Worm (Caenorhabditis elegans) whole organism, L4 larva: ENCODE measurements around the gene C15H11.13.

Source experiments
- F10B5.3 ChIP-seq: sonication (generic microtip); optimal IDR thresholded peaks from 2 replicates; lab custom pipeline; 2016; ENCODE audit warnings: mild to moderate bottlenecking, missing genetic modification characterization, missing compliant biosample characterization
- R02D3.7 ChIP-seq: fragments of 150-350 bp; sonication (generic microtip); optimal IDR thresholded peaks from 3 replicates; lab custom pipeline; 2014; ENCODE audit warnings: missing biosample characterization, missing genetic modification characterization
- T26A8.4 ChIP-seq: fragments of 200-800 bp; sonication (Bioruptor generic); IDR thresholded peaks from 2 replicates; pipeline ENCODE4 v1.3.6; 2022; ENCODE audit warnings: missing genetic modification characterization, missing compliant biosample characterization
- Y105C5A.15 ChIP-seq: fragments of 200-800 bp; sonication (Bioruptor generic); IDR thresholded peaks from 2 replicates; pipeline ENCODE4 v1.3.6; 2022; ENCODE audit warnings: missing genetic modification characterization, missing compliant biosample characterization
- Y48G9A.11 ChIP-seq: fragments of 200-800 bp; sonication (Bioruptor generic); IDR thresholded peaks from 2 replicates; pipeline ENCODE4 v1.3.6; 2022; ENCODE audit warnings: missing genetic modification reagents, missing genetic modification characterization, missing compliant biosample characterization
- Y75B8A.6 ChIP-seq: fragments of 200-800 bp; sonication (Bioruptor generic); IDR thresholded peaks from 2 replicates; pipeline ENCODE4 v1.3.6; 2022; ENCODE audit warnings: missing genetic modification reagents, missing genetic modification characterization, missing compliant biosample characterization
- ZK337.2 ChIP-seq: fragments of 200-800 bp; sonication (Bioruptor generic); IDR thresholded peaks from 2 replicates; pipeline ENCODE4 v1.3.6; 2022; ENCODE audit warnings: missing genetic modification reagents, missing genetic modification characterization, missing compliant biosample characterization
- ZK546.5 ChIP-seq, 2 experiments: sonication (generic microtip); optimal IDR thresholded peaks; 2 replicates each; lab custom pipeline; 2017; ENCODE audit warnings: missing biosample characterization in 2 of 2, missing genetic modification characterization in 2 of 2
- aha-1 ChIP-seq: fragments of 150-350 bp; peaks from one replicate; lab custom pipeline; 2014; ENCODE audit warnings: missing biosample characterization, missing genetic modification characterization
- ces-1 ChIP-seq: fragments of 150-350 bp; sonication (generic microtip); optimal IDR thresholded peaks from 4 replicates; lab custom pipeline; 2014; ENCODE audit warnings: missing biosample characterization, missing genetic modification reagents, missing genetic modification characterization
- cey-2 ChIP-seq: sonication (generic microtip); optimal IDR thresholded peaks from 3 replicates; lab custom pipeline; 2017; ENCODE audit warnings: missing genetic modification characterization, mild to moderate bottlenecking, missing compliant biosample characterization, antibody characterized with exemption, borderline replicate concordance; ENCODE audit not compliant: insufficient read depth
- dmd-8 ChIP-seq: fragments of 200-800 bp; sonication (Bioruptor generic); IDR thresholded peaks from 2 replicates; pipeline ENCODE4 v1.3.6; 2022; ENCODE audit warnings: missing genetic modification characterization, missing compliant biosample characterization
- duxl-1 ChIP-seq: sonication (generic microtip); optimal IDR thresholded peaks from 2 replicates; lab custom pipeline; 2016; ENCODE audit warnings: mild to moderate bottlenecking, missing genetic modification characterization, moderate library complexity, missing compliant biosample characterization; ENCODE audit not compliant: poor library complexity
- fos-1 ChIP-seq: fragments of 150-350 bp; optimal IDR thresholded peaks from 2 replicates; lab custom pipeline; 2014; ENCODE audit warnings: missing biosample characterization, missing genetic modification characterization
- hif-1 ChIP-seq, 2 experiments: sonication (generic microtip); optimal IDR thresholded peaks; 2 replicates each; lab custom pipeline; 2016 to 2017; ENCODE audit warnings: missing compliant biosample characterization in 2 of 2, missing genetic modification characterization in 2 of 2, missing genetic modification reagents in 2 of 2, missing genotype in 2 of 2, mild to moderate bottlenecking in 1 of 2
- hlh-11 ChIP-seq: fragments of 200-800 bp; sonication (Bioruptor generic); optimal IDR thresholded peaks from 2 replicates; lab custom pipeline; 2018; ENCODE audit warnings: mild to moderate bottlenecking, missing genetic modification characterization, missing compliant biosample characterization
- lim-7 ChIP-seq: fragments of 200-800 bp; sonication (Bioruptor generic); IDR thresholded peaks from 2 replicates; pipeline ENCODE4 v1.3.6; 2022; ENCODE audit warnings: missing genetic modification characterization, missing compliant biosample characterization
- lin-1 ChIP-seq: fragments of 200-800 bp; sonication (Bioruptor generic); IDR thresholded peaks from 2 replicates; pipeline ENCODE4 v1.3.6; 2022; ENCODE audit warnings: missing genetic modification reagents, missing genetic modification characterization, missing compliant biosample characterization
- lin-13 ChIP-seq: fragments of 150-350 bp; optimal IDR thresholded peaks from 2 replicates; lab custom pipeline; 2014; ENCODE audit warnings: missing biosample characterization, missing genetic modification reagents, missing genetic modification characterization
- lin-15B ChIP-seq: fragments of 150-350 bp; sonication (generic microtip); optimal IDR thresholded peaks from 3 replicates; lab custom pipeline; 2014; ENCODE audit warnings: missing biosample characterization, missing genetic modification characterization
- lin-29 ChIP-seq: fragments of 200-800 bp; sonication (Bioruptor generic); IDR thresholded peaks from 2 replicates; pipeline ENCODE4 v1.3.6; 2022; ENCODE audit warnings: missing genetic modification reagents, missing genetic modification characterization, missing compliant biosample characterization
- lin-38 ChIP-seq: fragments of 200-800 bp; sonication (Bioruptor generic); IDR thresholded peaks from 2 replicates; pipeline ENCODE4 v1.3.6; 2022; ENCODE audit warnings: missing genetic modification reagents, missing genetic modification characterization, missing compliant biosample characterization
- lin-39 ChIP-seq: fragments of 150-350 bp; optimal IDR thresholded peaks from 2 replicates; lab custom pipeline; 2014; ENCODE audit warnings: missing biosample characterization, missing genetic modification reagents, missing genetic modification characterization
- lir-3 ChIP-seq: sonication (generic microtip); optimal IDR thresholded peaks from 2 replicates; lab custom pipeline; 2016; ENCODE audit warnings: mild to moderate bottlenecking, missing genetic modification characterization, missing compliant biosample characterization
- lsy-2 ChIP-seq, 2 experiments: fragments of 150-350 bp in 1 of 2; sonication (generic microtip) in 1 of 2; optimal IDR thresholded peaks; 2 replicates each; lab custom pipeline; 2014 to 2017; ENCODE audit warnings: missing biosample characterization in 2 of 2, missing genetic modification characterization in 2 of 2
- madf-5 ChIP-seq, 2 experiments: fragments of 200-800 bp; sonication (Bioruptor generic); IDR thresholded peaks; 2 replicates each; pipeline ENCODE4 v1.3.6; 2022; ENCODE audit warnings: missing compliant biosample characterization in 2 of 2, missing genetic modification characterization in 2 of 2
- mxl-3 ChIP-seq: fragments of 200-800 bp; sonication (Bioruptor generic); optimal IDR thresholded peaks from 2 replicates; lab custom pipeline; 2018; ENCODE audit warnings: mild to moderate bottlenecking, missing genetic modification characterization, missing compliant biosample characterization
- nhr-11 ChIP-seq: fragments of 150-350 bp; optimal IDR thresholded peaks from 2 replicates; lab custom pipeline; 2014; ENCODE audit warnings: missing biosample characterization, missing genetic modification characterization
- nhr-111 ChIP-seq: fragments of 200-800 bp; sonication (Bioruptor generic); optimal IDR thresholded peaks from 2 replicates; lab custom pipeline; 2018; ENCODE audit warnings: mild to moderate bottlenecking, missing genetic modification characterization, missing compliant biosample characterization
- nhr-237 ChIP-seq: sonication (generic microtip); optimal IDR thresholded peaks from 2 replicates; lab custom pipeline; 2017; ENCODE audit warnings: missing biosample characterization, missing genetic modification characterization
- nhr-41 ChIP-seq: fragments of 200-800 bp; sonication (Bioruptor generic); IDR thresholded peaks from 2 replicates; pipeline ENCODE4 v1.3.6; 2022; ENCODE audit warnings: missing genetic modification reagents, missing genetic modification characterization, missing compliant biosample characterization
- nhr-48 ChIP-seq: sonication (generic microtip); optimal IDR thresholded peaks from 2 replicates; lab custom pipeline; 2016; ENCODE audit warnings: mild to moderate bottlenecking, missing genetic modification characterization, missing compliant biosample characterization
- saeg-2 ChIP-seq: fragments of 200-800 bp; sonication (Bioruptor generic); IDR thresholded peaks from 2 replicates; pipeline ENCODE4 v1.3.6; 2022; ENCODE audit warnings: missing genetic modification reagents, missing genetic modification characterization, missing compliant biosample characterization
- skn-1 ChIP-seq: fragments of 150-350 bp; optimal IDR thresholded peaks from 2 replicates; lab custom pipeline; 2014; ENCODE audit warnings: missing biosample characterization, missing genetic modification characterization
- snpc-4 ChIP-seq: fragments of 150-350 bp; optimal IDR thresholded peaks from 2 replicates; lab custom pipeline; 2014; ENCODE audit warnings: missing biosample characterization, missing genetic modification characterization
- spr-1 ChIP-seq: sonication (generic microtip); optimal IDR thresholded peaks from 2 replicates; lab custom pipeline; 2016; ENCODE audit warnings: mild to moderate bottlenecking, missing genetic modification characterization, missing compliant biosample characterization
- tag-97 ChIP-seq: fragments of 200-800 bp; sonication (Bioruptor generic); IDR thresholded peaks from 2 replicates; pipeline ENCODE4 v1.3.6; 2022; ENCODE audit warnings: missing genetic modification characterization, missing compliant biosample characterization
- unc-130 ChIP-seq: sonication (generic microtip); optimal IDR thresholded peaks from 2 replicates; lab custom pipeline; 2016; ENCODE audit warnings: missing genetic modification reagents, missing genetic modification characterization, missing compliant biosample characterization
- unc-62 ChIP-seq, 3 experiments: fragments of 150-350 bp in 1 of 3; sonication (generic microtip); optimal IDR thresholded peaks in 2 of 3; peaks in 1 of 3; 1 replicate in 1 of 3; 2 replicates in 2 of 3; lab custom pipeline; 2014 to 2017; ENCODE audit warnings: missing biosample characterization in 3 of 3, missing genetic modification characterization in 3 of 3, missing genetic modification reagents in 3 of 3, missing genotype in 1 of 3
- vab-7 ChIP-seq: fragments of 200-800 bp; sonication (Bioruptor generic); IDR thresholded peaks from 2 replicates; pipeline ENCODE4 v1.3.6; 2022; ENCODE audit warnings: missing genetic modification reagents, missing genetic modification characterization, missing compliant biosample characterization
- zag-1 ChIP-seq: fragments of 150-350 bp; optimal IDR thresholded peaks from 2 replicates; lab custom pipeline; 2014; ENCODE audit warnings: missing biosample characterization, missing genetic modification characterization

Gene C15H11.13

ce11 chrV:14433584-14433983 is 38.7 kb downstream of the C15H11.13 start:
- no peak for TF ChIP-seq saeg-2
- TF ChIP-seq ZK337.2 (GFP tag; lab: Robert Waterston, UW), result no peak
- no peak for TF ChIP-seq nhr-237 (tag; lab: Kevin White, UChicago)
- no peak for TF ChIP-seq snpc-4 (tag; lab: Kevin White, UChicago)
- TF ChIP-seq aha-1 (tag; lab: Kevin White, UChicago), result no peak
- no peak for TF ChIP-seq hlh-11 (tag; lab: Kevin White, UChicago)
- TF ChIP-seq lin-15B (tag; lab: Kevin White, UChicago), result no peak
- TF ChIP-seq, all 104 proteins: peak for 0

- no peak for TF ChIP-seq cey-2 (tag; lab: Kevin White, UChicago)
Observed at ce11 chrV:14436195-14436594, 41.4 kb downstream of the C15H11.13 start.

- TF ChIP-seq unc-62 (GFP tag; optimal IDR thresholded peaks at IDR 0.05 in 1 of 2; lab: Kevin White, UChicago), result no peak
- TF ChIP-seq unc-62 (tag; optimal IDR thresholded peaks at IDR 0.05; lab: Kevin White, UChicago), result no peak
- peak; percentile 11 for TF ChIP-seq aha-1 (tag; lab: Kevin White, UChicago)
- TF ChIP-seq unc-130, result no peak
- no peak for TF ChIP-seq lin-38 (GFP tag; lab: Robert Waterston, UW)
- TF ChIP-seq nhr-41 (GFP tag; lab: Robert Waterston, UW), result no peak
- no peak for TF ChIP-seq Y48G9A.11 (GFP tag; lab: Robert Waterston, UW)
- TF ChIP-seq, all 104 proteins: peak for 1
Observed at ce11 chrV:14437355-14437754, 42.5 kb downstream of the C15H11.13 start.

- no peak for TF ChIP-seq F10B5.3 (tag; lab: Kevin White, UChicago)
- TF ChIP-seq aha-1 (tag; lab: Kevin White, UChicago), result peak; percentile 91
- no peak for TF ChIP-seq lin-38 (GFP tag; lab: Robert Waterston, UW)
- TF ChIP-seq nhr-11 (tag; lab: Kevin White, UChicago), result no peak
- no peak for TF ChIP-seq Y75B8A.6 (GFP tag; lab: Robert Waterston, UW)
- TF ChIP-seq unc-62 (GFP tag; optimal IDR thresholded peaks at IDR 0.05 in 1 of 2; lab: Kevin White, UChicago), result peak in 1 of 2 experiments; percentile 57
- TF ChIP-seq unc-62 (tag; optimal IDR thresholded peaks at IDR 0.05; lab: Kevin White, UChicago), result no peak
- no peak for TF ChIP-seq dmd-8 (GFP tag; lab: Robert Waterston, UW)
- TF ChIP-seq nhr-48 (tag; lab: Kevin White, UChicago), result no peak
- no peak for TF ChIP-seq ces-1 (GFP tag; lab: Kevin White, UChicago)
- no peak for TF ChIP-seq hif-1 (tag; optimal IDR thresholded peaks at IDR 0.05; lab: Kevin White, UChicago)
- TF ChIP-seq zag-1, result no peak
- TF ChIP-seq skn-1 (tag; lab: Kevin White, UChicago), result no peak
Observed at ce11 chrV:14438099-14438739, 43.4 kb downstream of the C15H11.13 start.

- no peak for TF ChIP-seq fos-1 (tag; lab: Kevin White, UChicago)
- peak in 1 of 2 experiments; percentile 97 for TF ChIP-seq unc-62 (GFP tag; optimal IDR thresholded peaks at IDR 0.05 in 1 of 2; lab: Kevin White, UChicago)
- TF ChIP-seq unc-62 (tag; optimal IDR thresholded peaks at IDR 0.05; lab: Kevin White, UChicago), result no peak
- TF ChIP-seq Y105C5A.15, result no peak
- peak; percentile 55 for TF ChIP-seq aha-1 (tag; lab: Kevin White, UChicago)
- TF ChIP-seq lim-7 (GFP tag; lab: Robert Waterston, UW), result no peak
- TF ChIP-seq lir-3 (tag; lab: Kevin White, UChicago), result no peak
- no peak for TF ChIP-seq lin-29 (GFP tag; lab: Robert Waterston, UW)
Observed at ce11 chrV:14439236-14439635, 44.4 kb downstream of the C15H11.13 start.

ce11 chrV:14440841-14441240 is 46.0 kb downstream of the C15H11.13 start, which contains the start of gene F23B12.4:
Gene F23B12.4 (plus strand): TSS chrV:14441141.
- no peak for TF ChIP-seq lin-39 (tag; lab: Kevin White, UChicago)
- no peak for TF ChIP-seq tag-97 (GFP tag; lab: Robert Waterston, UW)
- TF ChIP-seq duxl-1, result no peak
- no peak for TF ChIP-seq lin-13 (GFP tag; lab: Kevin White, UChicago)
- TF ChIP-seq spr-1 (tag; lab: Kevin White, UChicago), result no peak
- TF ChIP-seq mxl-3 (GFP tag; lab: Kevin White, UChicago), result no peak
- no peak for TF ChIP-seq madf-5 (GFP tag; IDR thresholded peaks at IDR 0.05; lab: Robert Waterston, UW)
- TF ChIP-seq T26A8.4, result no peak
- no peak for TF ChIP-seq lin-1
- TF ChIP-seq R02D3.7 (tag; lab: Kevin White, UChicago), result no peak
- no peak for TF ChIP-seq vab-7 (GFP tag; lab: Robert Waterston, UW)
- no peak for TF ChIP-seq saeg-2
- no peak for TF ChIP-seq ZK546.5 (tag; optimal IDR thresholded peaks at IDR 0.05; lab: Kevin White, UChicago)
- no peak for TF ChIP-seq lsy-2 (tag; optimal IDR thresholded peaks at IDR 0.05; lab: Kevin White, UChicago)
- no peak for TF ChIP-seq nhr-111 (GFP tag; lab: Kevin White, UChicago)
